Worm (Caenorhabditis elegans) whole organism, dauer: ENCODE data around the gene C28G1.10.

Experiments
- unc-62 ChIP-seq: sonication (generic microtip); optimal IDR thresholded peaks from 2 replicates; lab custom pipeline; 2017; ENCODE audit warnings: missing biosample characterization, missing genetic modification reagents, missing genetic modification characterization

The C28G1.10 gene

DNA sequence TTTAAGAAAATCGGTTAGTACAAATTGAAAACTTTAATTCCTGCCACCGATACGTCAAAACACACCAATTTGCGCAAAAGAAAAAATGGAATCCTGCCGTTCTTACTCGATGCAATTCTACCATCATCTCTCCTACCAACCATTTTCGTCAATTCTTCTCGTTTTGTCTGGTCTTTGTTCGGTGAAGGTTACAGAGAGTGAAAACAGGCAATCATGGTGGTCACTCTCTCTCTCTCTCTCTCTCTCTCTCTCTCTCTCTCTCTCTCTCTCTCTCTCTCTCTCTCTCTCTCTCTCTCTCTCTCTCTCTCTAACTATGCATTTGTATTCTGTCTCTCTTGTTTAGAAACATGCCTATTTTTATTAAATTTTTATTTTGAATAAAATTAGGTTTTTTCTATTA is 35.2 kb downstream of the C28G1.10 start:
- TF ChIP-seq unc-62 (GFP tag; lab: Kevin White, UChicago): no peak

ce11 chrX:8888835-8889234 is 41.9 kb downstream of the C28G1.10 start:
- TF ChIP-seq unc-62 (GFP tag; lab: Kevin White, UChicago): no peak

DNA sequence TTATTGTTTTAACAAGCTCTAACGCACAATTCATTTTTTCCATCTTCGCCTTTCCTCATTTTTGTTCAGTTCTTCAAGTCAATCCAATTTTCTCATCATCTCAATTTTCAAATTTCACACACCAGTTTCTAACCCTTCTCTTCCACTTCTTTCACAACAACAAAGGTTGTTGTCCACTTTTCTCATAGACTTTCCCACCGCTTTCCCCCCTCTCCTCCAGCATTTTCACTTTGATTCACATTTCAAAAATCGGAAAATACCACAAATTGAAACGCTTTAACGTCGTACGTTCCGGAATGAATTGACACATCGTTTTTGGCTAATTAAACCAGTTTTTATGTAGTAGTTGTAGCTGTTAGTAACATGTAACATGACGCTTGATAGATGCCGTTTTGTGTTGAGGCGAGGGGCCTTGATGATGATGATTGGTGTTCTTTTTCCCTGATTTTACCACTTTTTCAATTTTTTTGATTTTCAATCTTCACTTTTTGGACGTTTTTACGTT is 43.4 kb downstream of the C28G1.10 start:
- TF ChIP-seq unc-62 (GFP tag; lab: Kevin White, UChicago): no peak

DNA sequence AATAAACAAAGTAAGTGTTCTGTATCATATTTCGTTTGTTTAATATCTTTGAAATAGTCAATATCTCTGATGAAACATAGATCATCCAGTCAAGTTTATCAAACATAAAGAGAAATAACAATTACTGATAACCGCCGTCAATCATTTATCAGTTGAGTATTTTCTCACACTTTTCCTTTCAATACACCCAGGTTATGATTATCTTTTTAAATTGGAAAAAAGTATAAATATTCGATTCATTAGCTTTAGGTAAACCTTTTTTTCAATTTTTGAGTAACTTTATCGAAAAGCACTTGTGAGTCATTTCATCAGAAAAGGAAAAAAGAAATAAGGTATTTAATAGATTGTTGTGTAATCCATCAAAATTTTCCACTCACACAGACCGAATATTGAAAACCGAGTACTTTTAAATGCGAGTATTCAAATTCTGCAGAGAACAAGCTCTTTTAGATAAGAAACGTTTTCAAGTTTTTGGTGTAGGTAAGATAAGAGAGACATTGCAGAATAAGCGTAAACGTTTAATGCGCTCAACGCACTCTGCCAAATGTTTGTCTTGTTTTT is 44.6 kb downstream of the C28G1.10 start:
- TF ChIP-seq unc-62 (GFP tag; lab: Kevin White, UChicago): no peak

ce11 chrX:8892808-8893207 is 45.9 kb downstream of the C28G1.10 start, which contains the start of gene C13E3.1:
Gene C13E3.1 (plus strand): TSS chrX:8893108.
- TF ChIP-seq unc-62 (GFP tag; lab: Kevin White, UChicago): no peak
